Fruit fly (Drosophila melanogaster) whole organism, embryonic: ENCODE measurements around the gene CG15740.

Experiments used
- Bgb ChIP-seq: fragments of 200-800 bp; sonication (Bioruptor generic); IDR thresholded peaks from 2 replicates; pipeline ENCODE4 v1.3.6; 2022; ENCODE audit warnings: missing biosample characterization, missing genetic modification characterization; ENCODE audit not compliant: partially characterized antibody
- BtbVII ChIP-seq: fragments of 200-800 bp; sonication (Bioruptor generic); optimal IDR thresholded peaks from 3 replicates; lab custom pipeline; 2017; ENCODE audit warnings: missing biosample characterization, mild to moderate bottlenecking, missing genetic modification characterization
- CG10462 ChIP-seq: fragments of 200-800 bp; sonication (Bioruptor generic); optimal IDR thresholded peaks from 2 replicates; lab custom pipeline; 2016; ENCODE audit warnings: missing biosample characterization, missing genetic modification characterization
- CG11085 ChIP-seq: fragments of 200-800 bp; sonication (Bioruptor generic); IDR thresholded peaks from 2 replicates; pipeline ENCODE4 v1.3.6; 2022; ENCODE audit warnings: missing biosample characterization, missing genetic modification characterization
- CG11504 ChIP-seq: fragments of 200-800 bp; sonication (Bioruptor generic); optimal IDR thresholded peaks from 3 replicates; lab custom pipeline; 2019; ENCODE audit warnings: missing biosample characterization, mild to moderate bottlenecking, missing genetic modification characterization, moderate library complexity
- CG11696 ChIP-seq: fragments of 200-800 bp; sonication (Bioruptor generic); IDR thresholded peaks from 2 replicates; pipeline ENCODE4 v1.3.6; 2022; ENCODE audit warnings: missing biosample characterization, missing genetic modification characterization
- CG12942 ChIP-seq: fragments of 200-800 bp; sonication (Bioruptor generic); optimal IDR thresholded peaks from 3 replicates; lab custom pipeline; 2016; ENCODE audit warnings: missing biosample characterization, missing genetic modification characterization
- CG13894 ChIP-seq: fragments of 200-800 bp; sonication (Bioruptor generic); optimal IDR thresholded peaks from 3 replicates; lab custom pipeline; 2018; ENCODE audit warnings: missing biosample characterization, mild to moderate bottlenecking, missing genetic modification characterization, moderate library complexity
- CG14050 ChIP-seq: fragments of 200-800 bp; sonication (Bioruptor generic); IDR thresholded peaks from 3 replicates; pipeline ENCODE4 v1.3.6; 2022; ENCODE audit warnings: missing biosample characterization, missing genetic modification characterization
- CG14965 ChIP-seq: fragments of 200-800 bp; sonication (Bioruptor generic); optimal IDR thresholded peaks from 2 replicates; lab custom pipeline; 2016; ENCODE audit warnings: missing biosample characterization, missing genetic modification characterization, borderline replicate concordance
- CG1529 ChIP-seq: fragments of 200-800 bp; sonication (Bioruptor generic); optimal IDR thresholded peaks from 3 replicates; lab custom pipeline; 2018; ENCODE audit warnings: missing biosample characterization, missing genetic modification characterization
- CG15601 ChIP-seq: fragments of 200-800 bp; sonication (Bioruptor generic); optimal IDR thresholded peaks from 3 replicates; lab custom pipeline; 2019; ENCODE audit warnings: missing biosample characterization, mild to moderate bottlenecking, missing genetic modification characterization, moderate library complexity
- CG15696 ChIP-seq: fragments of 200-800 bp; sonication (Bioruptor generic); optimal IDR thresholded peaks from 2 replicates; lab custom pipeline; 2019; ENCODE audit warnings: missing biosample characterization, mild to moderate bottlenecking, missing genetic modification characterization, moderate library complexity
- CG16779 ChIP-seq: fragments of 200-800 bp; sonication (Bioruptor generic); IDR thresholded peaks from 2 replicates; pipeline ENCODE4 v1.3.6; 2022; ENCODE audit warnings: missing biosample characterization, missing genetic modification characterization
- CG1792 ChIP-seq: fragments of 200-800 bp; sonication (Bioruptor generic); optimal IDR thresholded peaks from 2 replicates; lab custom pipeline; 2016; ENCODE audit warnings: missing biosample characterization, missing genetic modification characterization
- CG30431 ChIP-seq: fragments of 200-800 bp; sonication (Bioruptor generic); optimal IDR thresholded peaks from 2 replicates; lab custom pipeline; 2017; ENCODE audit warnings: missing biosample characterization, missing genetic modification characterization
- CG32772 ChIP-seq: fragments of 200-800 bp; sonication (Bioruptor generic); IDR thresholded peaks from 2 replicates; pipeline ENCODE4 v1.3.6; 2022; ENCODE audit warnings: missing biosample characterization, missing genetic modification characterization
- CG3995 ChIP-seq: fragments of 200-800 bp; sonication (Bioruptor generic); optimal IDR thresholded peaks from 3 replicates; lab custom pipeline; 2016; ENCODE audit warnings: missing biosample characterization, missing genetic modification characterization
- CG4854 ChIP-seq: fragments of 200-800 bp; sonication (Bioruptor generic); optimal IDR thresholded peaks from 2 replicates; lab custom pipeline; 2016; ENCODE audit warnings: missing biosample characterization, missing genetic modification characterization, inconsistent platforms
- CG5953 ChIP-seq: fragments of 200-800 bp; sonication (Bioruptor generic); IDR thresholded peaks from 2 replicates; pipeline ENCODE4 v1.3.6; 2022; ENCODE audit warnings: missing biosample characterization, missing genetic modification characterization
- CG6654 ChIP-seq: fragments of 200-800 bp; sonication (Bioruptor generic); optimal IDR thresholded peaks from 2 replicates; lab custom pipeline; 2017; ENCODE audit warnings: missing biosample characterization, mild to moderate bottlenecking, missing genetic modification characterization
- CG7556 ChIP-seq: fragments of 200-800 bp; sonication (Bioruptor generic); optimal IDR thresholded peaks from 2 replicates; lab custom pipeline; 2017; ENCODE audit warnings: missing biosample characterization, mild to moderate bottlenecking, missing genetic modification characterization
- Chrac-16 ChIP-seq: fragments of 200-800 bp; sonication (Bioruptor generic); optimal IDR thresholded peaks from 3 replicates; lab custom pipeline; 2016; ENCODE audit warnings: missing biosample characterization, missing genetic modification characterization
- CoRest ChIP-seq: fragments of 200-800 bp; sonication (Bioruptor generic); optimal IDR thresholded peaks from 3 replicates; lab custom pipeline; 2018; ENCODE audit warnings: missing biosample characterization, mild to moderate bottlenecking, missing genetic modification characterization, moderate library complexity
- Dip3 ChIP-seq: fragments of 200-800 bp; sonication (Bioruptor generic); optimal IDR thresholded peaks from 3 replicates; lab custom pipeline; 2016; ENCODE audit warnings: missing biosample characterization, missing genetic modification characterization
- HLH3B ChIP-seq: fragments of 200-800 bp; sonication (Bioruptor generic); IDR thresholded peaks from 2 replicates; pipeline ENCODE4 v1.3.6; 2022; ENCODE audit warnings: missing biosample characterization, missing genetic modification characterization
- HLH4C ChIP-seq: fragments of 200-800 bp; sonication (Bioruptor generic); IDR thresholded peaks from 3 replicates; pipeline ENCODE4 v1.3.6; 2022; ENCODE audit warnings: missing biosample characterization, missing genetic modification characterization; ENCODE audit not compliant: partially characterized antibody
- Hey ChIP-seq: fragments of 200-800 bp; sonication (Bioruptor generic); optimal IDR thresholded peaks from 3 replicates; lab custom pipeline; 2018; ENCODE audit warnings: missing biosample characterization, mild to moderate bottlenecking, missing genetic modification characterization
- NfI ChIP-seq: fragments of 200-800 bp; sonication (Bioruptor generic); optimal IDR thresholded peaks from 3 replicates; lab custom pipeline; 2018; ENCODE audit warnings: missing biosample characterization, mild to moderate bottlenecking, missing genetic modification characterization, moderate library complexity
- Poxn ChIP-seq: fragments of 200-800 bp; sonication (Bioruptor generic); IDR thresholded peaks from 2 replicates; pipeline ENCODE4 v1.3.6; 2022; ENCODE audit warnings: missing biosample characterization, missing genetic modification characterization
- ab ChIP-seq: fragments of 200-800 bp; sonication (Bioruptor generic); optimal IDR thresholded peaks from 2 replicates; lab custom pipeline; 2016; ENCODE audit warnings: missing biosample characterization, missing genetic modification characterization
- az2 ChIP-seq: fragments of 200-800 bp; sonication (Bioruptor generic); optimal IDR thresholded peaks from 3 replicates; lab custom pipeline; 2016; ENCODE audit warnings: missing biosample characterization, missing genetic modification characterization
- bab2 ChIP-seq: fragments of 200-800 bp; sonication (Bioruptor generic); optimal IDR thresholded peaks from 2 replicates; lab custom pipeline; 2016; ENCODE audit warnings: missing biosample characterization, missing genetic modification characterization
- chm ChIP-seq: fragments of 200-800 bp; sonication (Bioruptor generic); IDR thresholded peaks from 2 replicates; pipeline ENCODE4 v1.3.6; 2022; ENCODE audit warnings: missing biosample characterization, missing genetic modification characterization
- fd102C ChIP-seq: fragments of 200-800 bp; sonication (Bioruptor generic); optimal IDR thresholded peaks from 2 replicates; lab custom pipeline; 2018; ENCODE audit warnings: missing biosample characterization, mild to moderate bottlenecking, missing genetic modification characterization, moderate library complexity
- fu2 ChIP-seq: fragments of 200-800 bp; sonication (Bioruptor generic); optimal IDR thresholded peaks from 2 replicates; lab custom pipeline; 2016; ENCODE audit warnings: missing biosample characterization, missing genetic modification characterization
- hb ChIP-seq: fragments of 200-800 bp; sonication (Bioruptor generic); IDR thresholded peaks from 3 replicates; pipeline ENCODE4 v1.3.6; 2022; ENCODE audit warnings: missing biosample characterization, missing genetic modification characterization; ENCODE audit not compliant: partially characterized antibody
- her ChIP-seq: fragments of 200-800 bp; sonication (Bioruptor generic); optimal IDR thresholded peaks from 2 replicates; lab custom pipeline; 2016; ENCODE audit warnings: missing biosample characterization, missing genetic modification characterization
- insv ChIP-seq, 2 experiments: fragments of 200-800 bp; sonication (Bioruptor generic); optimal IDR thresholded peaks; 3 replicates each; lab custom pipeline; 2016 to 2018; ENCODE audit warnings: missing biosample characterization in 2 of 2, missing genetic modification characterization in 2 of 2
- jigr1 ChIP-seq: fragments of 200-800 bp; sonication (Bioruptor generic); IDR thresholded peaks from 3 replicates; pipeline ENCODE4 v1.3.6; 2022; ENCODE audit warnings: missing biosample characterization, missing genetic modification characterization
- jing ChIP-seq: fragments of 200-800 bp; sonication (Bioruptor generic); optimal IDR thresholded peaks from 2 replicates; lab custom pipeline; 2018; ENCODE audit warnings: missing biosample characterization, mild to moderate bottlenecking, missing genetic modification characterization
- lmd ChIP-seq: fragments of 200-800 bp; sonication (Bioruptor generic); IDR thresholded peaks from 2 replicates; pipeline ENCODE4 v1.3.6; 2022; ENCODE audit warnings: missing biosample characterization, missing genetic modification characterization
- nmo ChIP-seq: fragments of 200-800 bp; sonication (Bioruptor generic); optimal IDR thresholded peaks from 2 replicates; lab custom pipeline; 2018; ENCODE audit warnings: missing biosample characterization, mild to moderate bottlenecking, missing genetic modification characterization, moderate library complexity
- pb ChIP-seq: fragments of 200-800 bp; sonication (Bioruptor generic); optimal IDR thresholded peaks from 3 replicates; lab custom pipeline; 2016; ENCODE audit warnings: missing biosample characterization, missing genetic modification characterization
- sd ChIP-seq: fragments of 200-800 bp; sonication (Bioruptor generic); optimal IDR thresholded peaks from 3 replicates; lab custom pipeline; 2018; ENCODE audit warnings: missing biosample characterization, mild to moderate bottlenecking, missing genetic modification characterization, moderate library complexity
- ssp ChIP-seq: fragments of 200-800 bp; sonication (Bioruptor generic); IDR thresholded peaks from 2 replicates; pipeline ENCODE4 v1.3.6; 2022; ENCODE audit warnings: missing biosample characterization, missing genetic modification characterization
- tio ChIP-seq: fragments of 200-800 bp; sonication (Bioruptor generic); optimal IDR thresholded peaks from 2 replicates; lab custom pipeline; 2017; ENCODE audit warnings: missing biosample characterization, missing genetic modification characterization, inconsistent platforms
- tup ChIP-seq: fragments of 200-800 bp; sonication (Bioruptor generic); optimal IDR thresholded peaks from 2 replicates; lab custom pipeline; 2016; ENCODE audit warnings: missing biosample characterization, mild to moderate bottlenecking, missing genetic modification characterization, moderate library complexity

The CG15740 gene

dm6 chrX:11854758-11855465 is 9.0 kb upstream of the CG15740 start, which contains the start of the genes CG10347 and ATP7 (continued):
- TF ChIP-seq CG11085 (GFP tag; lab: Robert Waterston, UW): no peak
- TF ChIP-seq CG1792 (GFP tag; lab: Kevin White, UChicago): peak; percentile 11
- no peak for TF ChIP-seq BtbVII (GFP tag; lab: Kevin White, UChicago)
- TF ChIP-seq CG7556 (GFP tag; lab: Kevin White, UChicago): no peak
- no peak for TF ChIP-seq Chrac-16 (GFP tag; lab: Kevin White, UChicago)
- TF ChIP-seq CG11696 (GFP tag; lab: Robert Waterston, UW): no peak
- peak; percentile 18 for TF ChIP-seq CoRest (tag; lab: Kevin White, UChicago)

- TF ChIP-seq bab2 (peak; percentile 11), CG15601 (tag; lab: Kevin White, UChicago) (peak; percentile 34), NfI (GFP tag; lab: Kevin White, UChicago) (peak; percentile 67), CG14050 (no peak), hb (GFP tag; lab: Robert Waterston, UW) (peak; percentile 75), chm (GFP tag; lab: Robert Waterston, UW) (0 out of 2 replicates have a peak, but pooled peaks have one; percentile 44), fd102C (no peak), CG5953 (GFP tag; lab: Robert Waterston, UW) (no peak), CG32772 (GFP tag; lab: Robert Waterston, UW) (0 out of 2 replicates have a peak, but pooled peaks have one; percentile 15), lmd (peak; percentile 11; the same call in 1 of the 2 replicates), az2 (peak; percentile 9), CG30431 (GFP tag; lab: Kevin White, UChicago) (no peak), CG15696 (tag; lab: Kevin White, UChicago) (peak; percentile 7), pb (GFP tag; lab: Kevin White, UChicago) (no peak), CG14965 (GFP tag; lab: Kevin White, UChicago) (no peak), CG3995 (GFP tag; lab: Kevin White, UChicago) (peak; percentile 94), jigr1 (GFP tag; lab: Robert Waterston, UW) (no peak), ssp (GFP tag; lab: Robert Waterston, UW) (peak; percentile 23; the same call in 1 of the 2 replicates), Poxn (GFP tag; lab: Robert Waterston, UW) (no peak), CG11504 (tag; lab: Kevin White, UChicago) (peak; percentile 36), CG4854 (GFP tag; lab: Kevin White, UChicago) (peak; percentile 43), Dip3 (peak; percentile 42), Bgb (peak; percentile 93), HLH3B (GFP tag; lab: Robert Waterston, UW) (no peak), ab (GFP tag; lab: Kevin White, UChicago) (no peak), CG12942 (GFP tag; lab: Kevin White, UChicago) (peak; percentile 40), tio (GFP tag; lab: Kevin White, UChicago) (no peak), fu2 (GFP tag; lab: Kevin White, UChicago) (peak; percentile 50), nmo (GFP tag; lab: Kevin White, UChicago) (peak; percentile 32), CG6654 (GFP tag; lab: Kevin White, UChicago) (no peak), HLH4C (peak; percentile 83), Hey (tag; lab: Kevin White, UChicago) (no peak), insv (GFP tag; optimal IDR thresholded peaks at IDR 0.05; lab: Kevin White, UChicago) (peak in 1 of 2 experiments; percentile 7), sd (tag; lab: Kevin White, UChicago) (peak; percentile 47), her (peak; percentile 66), CG10462 (GFP tag; lab: Kevin White, UChicago) (no peak), CG16779 (GFP tag; lab: Robert Waterston, UW) (peak; percentile 69), CG13894 (peak; percentile 71), tup (GFP tag; lab: Kevin White, UChicago) (no peak), jing (GFP tag; lab: Kevin White, UChicago) (no peak), CG1529 (GFP tag; lab: Kevin White, UChicago) (no peak)
Measured at dm6 chrX:11852310-11852709, 6.4 kb upstream of the CG15740 start, which contains the start of gene p24-1. Gene p24-1 (minus strand): TSS chrX:11852530.
